Fruit fly (Drosophila melanogaster): ENCODE measurements around the gene mbf1.

The mbf1 gene

DNA sequence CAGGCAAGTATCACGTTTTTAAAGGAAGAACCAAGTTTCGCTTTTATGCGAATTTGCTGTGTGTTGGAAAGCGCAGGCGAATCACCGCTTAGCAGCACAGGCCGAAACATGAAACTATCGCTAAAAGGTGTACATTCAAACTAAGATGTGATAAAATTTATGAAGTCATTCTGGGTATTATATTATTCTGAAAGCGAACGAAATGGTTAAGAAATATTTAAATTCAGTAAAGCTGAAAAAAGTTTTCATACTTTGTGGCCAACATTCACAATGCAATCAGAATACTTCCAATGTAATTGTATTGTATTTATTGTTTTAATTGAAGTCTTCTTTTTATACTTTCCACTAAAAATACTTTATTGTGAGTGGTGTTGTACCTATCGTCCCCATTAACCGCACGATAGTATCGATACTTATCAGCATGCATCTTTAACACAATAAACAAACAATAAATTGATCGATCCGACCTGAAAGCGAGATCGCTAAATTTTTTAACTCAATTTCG is 7.0 kb downstream of the mbf1 start, which contains the start of gene Smn (continued):
- no peak for TF ChIP-seq CG3065 (GFP tag; optimal IDR thresholded peaks at IDR 0.05)
- TF ChIP-seq seq (GFP tag; IDR thresholded peaks at IDR 0.05) = no peak
- no peak for TF ChIP-seq CG15011 (GFP tag; optimal IDR thresholded peaks at IDR 0.05)
- no peak for TF ChIP-seq CG17912 (GFP tag; optimal IDR thresholded peaks at IDR 0.05)
- TF ChIP-seq wek (GFP tag; optimal IDR thresholded peaks at IDR 0.05) = no peak
- TF ChIP-seq Tbp (GFP tag; optimal IDR thresholded peaks at IDR 0.05) = peak; percentile 40
- peak; percentile 84 for TF ChIP-seq CG13287 (GFP tag; IDR thresholded peaks at IDR 0.05; ENCODE audit: partially characterized antibody)
- TF ChIP-seq Ravus (GFP tag; IDR thresholded peaks at IDR 0.05) = no peak
- no peak for TF ChIP-seq CG2889 (GFP tag; IDR thresholded peaks at IDR 0.05)
- TF ChIP-seq Dip3 (GFP tag; optimal IDR thresholded peaks at IDR 0.05) = peak; percentile 55
- TF ChIP-seq CG8281 (tag; optimal IDR thresholded peaks at IDR 0.05) = peak; percentile 32
- peak; percentile 55 for TF ChIP-seq slbo (GFP tag; IDR thresholded peaks at IDR 0.05)
- no peak for TF ChIP-seq ATbp (GFP tag; optimal IDR thresholded peaks at IDR 0.05)
- TF ChIP-seq fd3F (GFP tag; optimal IDR thresholded peaks at IDR 0.05) = peak; percentile 32
- peak; percentile 10 for TF ChIP-seq CG18764 (GFP tag; optimal IDR thresholded peaks at IDR 0.05)
- TF ChIP-seq nerfin-1 (tag; optimal IDR thresholded peaks at IDR 0.05) = peak; percentile 42
- no peak for TF ChIP-seq CG11504 (tag; optimal IDR thresholded peaks at IDR 0.05)
- no peak for TF ChIP-seq caup (GFP tag; optimal IDR thresholded peaks at IDR 0.05; ENCODE audit: severe bottlenecking)
- TF ChIP-seq Elba2 (GFP tag; optimal IDR thresholded peaks at IDR 0.05) = no peak
- peak; percentile 64; the same call in 2 of the 3 replicates for TF ChIP-seq CG7963 (GFP tag; IDR thresholded peaks at IDR 0.05; ENCODE audit: partially characterized antibody)
- no peak for TF ChIP-seq CG4282 (GFP tag; optimal IDR thresholded peaks at IDR 0.05)
- no peak for TF ChIP-seq onecut (GFP tag; IDR thresholded peaks at IDR 0.05)
- TF ChIP-seq CG1024 (GFP tag; IDR thresholded peaks at IDR 0.05) = no peak
- TF ChIP-seq D19B (GFP tag; optimal IDR thresholded peaks at IDR 0.05) = no peak
- peak; percentile 37 for TF ChIP-seq CG4424 (GFP tag; optimal IDR thresholded peaks at IDR 0.05)
- TF ChIP-seq sima (GFP tag; optimal IDR thresholded peaks at IDR 0.05) = no peak
- peak; percentile 5 to 50 for TF ChIP-seq Pdp1 (GFP tag; optimal IDR thresholded peaks at IDR 0.05)
- TF ChIP-seq CrebB (tag; optimal IDR thresholded peaks at IDR 0.05) = no peak
- TF ChIP-seq nmo (GFP tag; optimal IDR thresholded peaks at IDR 0.05) = peak; percentile 48
- TF ChIP-seq CG7556 (GFP tag; optimal IDR thresholded peaks at IDR 0.05) = peak; percentile 26
- TF ChIP-seq CTCF (GFP tag; optimal IDR thresholded peaks at IDR 0.05) = peak; percentile 26
- peak; percentile 33 for TF ChIP-seq CG1602 (GFP tag; optimal IDR thresholded peaks at IDR 0.05)
- no peak for TF ChIP-seq corto (GFP tag; optimal IDR thresholded peaks at IDR 0.05)
- TF ChIP-seq lbe (GFP tag; optimal IDR thresholded peaks at IDR 0.05) = peak; percentile 61
- TF ChIP-seq Hr3 (GFP tag; optimal IDR thresholded peaks at IDR 0.05) = peak; percentile 52
- TF ChIP-seq CG43689 (GFP tag; IDR thresholded peaks at IDR 0.05) = no peak
- peak; percentile 90 for TF ChIP-seq CG16813 (GFP tag; IDR thresholded peaks at IDR 0.05; ENCODE audit: partially characterized antibody)
- TF ChIP-seq CG7271 (tag; optimal IDR thresholded peaks at IDR 0.05) = no peak
- TF ChIP-seq esg (GFP tag; conservative IDR thresholded peaks at IDR 0.05) = no peak
- TF ChIP-seq CG6854 (GFP tag; optimal IDR thresholded peaks at IDR 0.05) = no peak
- TF ChIP-seq pros (GFP tag; optimal IDR thresholded peaks at IDR 0.05) = no peak
- TF ChIP-seq CG5180 (GFP tag; optimal IDR thresholded peaks at IDR 0.05) = no peak
- no peak for TF ChIP-seq cg (GFP tag; optimal IDR thresholded peaks at IDR 0.05)
- no peak for TF ChIP-seq CG12071 (GFP tag; optimal IDR thresholded peaks at IDR 0.05)
- TF ChIP-seq CG12942 (GFP tag; optimal IDR thresholded peaks at IDR 0.05) = peak; percentile 22
- no peak for TF ChIP-seq p53 (GFP tag; optimal IDR thresholded peaks at IDR 0.05)
- TF ChIP-seq CG32532 (GFP tag; IDR thresholded peaks at IDR 0.05) = no peak
- TF ChIP-seq Hand (GFP tag; optimal IDR thresholded peaks at IDR 0.05) = no peak
- TF ChIP-seq salm (tag; optimal IDR thresholded peaks at IDR 0.05) = no peak
- no peak for TF ChIP-seq Vsx1 (GFP tag; optimal IDR thresholded peaks at IDR 0.05)
- peak; percentile 22 for TF ChIP-seq CG8944 (GFP tag; optimal IDR thresholded peaks at IDR 0.05)

Measured in whole organism, embryonic.